Fruit fly (Drosophila melanogaster): ENCODE results near the gene CG17375.

Gene CG17375

dm6 chr2L:6785583-6785982 lies 20.0 kb downstream of the CG17375 start:
- TF ChIP-seq CTCF (optimal IDR thresholded peaks at IDR 0.05) (no peak), CG8478 (optimal IDR thresholded peaks at IDR 0.05) (no peak)

- TF ChIP-seq CTCF (optimal IDR thresholded peaks at IDR 0.05) (no peak), CG8478 (optimal IDR thresholded peaks at IDR 0.05) (no peak)
Measured at dm6 chr2L:6784235-6784634, 21.4 kb downstream of the CG17375 start.

dm6 chr2L:6783395-6783794 lies 22.2 kb downstream of the CG17375 start:
- TF ChIP-seq CTCF (optimal IDR thresholded peaks at IDR 0.05) (no peak), CG8478 (optimal IDR thresholded peaks at IDR 0.05) (no peak)

dm6 chr2L:6774853-6775252 lies 30.7 kb downstream of the CG17375 start:
- TF ChIP-seq CG8478 (optimal IDR thresholded peaks at IDR 0.05) = no peak
- TF ChIP-seq CTCF (optimal IDR thresholded peaks at IDR 0.05) = no peak

- TF ChIP-seq CG8478 (optimal IDR thresholded peaks at IDR 0.05) (no peak), CTCF (optimal IDR thresholded peaks at IDR 0.05) (no peak)
Measured at dm6 chr2L:6773645-6774044, 31.9 kb downstream of the CG17375 start, which contains the start of gene CG17378. TSS of gene CG17378 (plus strand) at chr2L:6774041.

dm6 chr2L:6772655-6773054 lies 32.9 kb downstream of the CG17375 start, which contains the start of gene LUBEL:
TSS of gene LUBEL (minus strand) at chr2L:6772755.
- TF ChIP-seq CTCF (optimal IDR thresholded peaks at IDR 0.05) (no peak), CG8478 (optimal IDR thresholded peaks at IDR 0.05) (no peak)

dm6 chr2L:6759528-6759927 lies 46.1 kb downstream of the CG17375 start, which contains the start of gene CG11322:
TSS of gene CG11322 (minus strand) at chr2L:6759628.
- TF ChIP-seq CG8478 (optimal IDR thresholded peaks at IDR 0.05) (no peak), CTCF (optimal IDR thresholded peaks at IDR 0.05) (no peak)

Data from S2 (cell line).